Worm (Caenorhabditis elegans) whole organism, young adult: Measurements from ENCODE around the gene mlh-1.

Experiments used
- B0035.1 ChIP-seq: sonication (generic microtip); optimal IDR thresholded peaks from 2 replicates; lab custom pipeline; 2016; ENCODE audit warnings: missing genetic modification characterization, mild to moderate bottlenecking, missing compliant biosample characterization, missing genotype, missing genetic modification reagents
- C17E4.6 ChIP-seq: fragments of 200-800 bp; sonication (Bioruptor generic); IDR thresholded peaks from 2 replicates; pipeline ENCODE4 v1.3.6; 2022; ENCODE audit warnings: missing genetic modification reagents, missing genetic modification characterization, missing compliant biosample characterization
- F33H1.4 ChIP-seq: fragments of 200-800 bp; sonication (Bioruptor generic); IDR thresholded peaks from 2 replicates; pipeline ENCODE4 v1.3.6; 2022; ENCODE audit warnings: missing genetic modification reagents, missing genetic modification characterization, missing compliant biosample characterization
- F37B4.10 ChIP-seq: fragments of 200-800 bp; sonication (Bioruptor generic); IDR thresholded peaks from 2 replicates; pipeline ENCODE4 v1.3.6; 2022; ENCODE audit warnings: missing genetic modification characterization, missing compliant biosample characterization
- F39B2.1 ChIP-seq: fragments of 200-800 bp; sonication (Bioruptor generic); IDR thresholded peaks from 2 replicates; pipeline ENCODE4 v1.3.6; 2022; ENCODE audit warnings: missing genetic modification reagents, missing genetic modification characterization, missing compliant biosample characterization
- F49E8.2 ChIP-seq: sonication (generic microtip); optimal IDR thresholded peaks from 3 replicates; lab custom pipeline; 2017; ENCODE audit warnings: missing genetic modification characterization, mild to moderate bottlenecking, missing compliant biosample characterization, antibody characterized with exemption, moderate library complexity; ENCODE audit not compliant: insufficient read depth
- F52B5.7 ChIP-seq: sonication (generic microtip); optimal IDR thresholded peaks from 2 replicates; lab custom pipeline; 2016; ENCODE audit warnings: mild to moderate bottlenecking, missing genetic modification characterization, missing compliant biosample characterization
- K11D2.4 ChIP-seq: fragments of 200-800 bp; sonication (Bioruptor generic); IDR thresholded peaks from 2 replicates; pipeline ENCODE4 v1.3.6; 2022; ENCODE audit warnings: missing genetic modification reagents, missing genetic modification characterization, missing compliant biosample characterization
- Y53G8AR.9 ChIP-seq: fragments of 200-800 bp; sonication (Bioruptor generic); conservative IDR thresholded peaks from 2 replicates; pipeline ENCODE4 v1.3.6; 2022; ENCODE audit warnings: missing genetic modification reagents, missing genetic modification characterization, missing compliant biosample characterization
- Y67H2A.10 ChIP-seq: fragments of 200-800 bp; sonication (Bioruptor generic); conservative IDR thresholded peaks from 2 replicates; pipeline ENCODE4 v1.3.6; 2022; ENCODE audit warnings: missing genetic modification reagents, missing genetic modification characterization, missing compliant biosample characterization
- Y79H2A.3 ChIP-seq: fragments of 200-800 bp; sonication (Bioruptor generic); conservative IDR thresholded peaks from 2 replicates; pipeline ENCODE4 v1.3.6; 2022; ENCODE audit warnings: missing genetic modification reagents, missing genetic modification characterization, missing compliant biosample characterization
- Y95B8A.8 ChIP-seq: fragments of 200-800 bp; sonication (Bioruptor generic); IDR thresholded peaks from 2 replicates; pipeline ENCODE4 v1.3.6; 2022; ENCODE audit warnings: missing genetic modification reagents, missing genetic modification characterization, missing compliant biosample characterization
- aptf-2 ChIP-seq: fragments of 200-800 bp; sonication (Bioruptor generic); conservative IDR thresholded peaks from 2 replicates; pipeline ENCODE4 v1.3.6; 2022; ENCODE audit warnings: missing genetic modification reagents, missing genetic modification characterization, missing compliant biosample characterization
- atf-7 ChIP-seq: sonication (generic microtip); optimal IDR thresholded peaks from 2 replicates; lab custom pipeline; 2017; ENCODE audit warnings: mild to moderate bottlenecking, missing genetic modification characterization, missing compliant biosample characterization
- attf-3 ChIP-seq: fragments of 200-800 bp; sonication (Bioruptor generic); conservative IDR thresholded peaks from 2 replicates; pipeline ENCODE4 v1.3.6; 2022; ENCODE audit warnings: missing genetic modification reagents, missing genetic modification characterization, missing compliant biosample characterization
- attf-6 ChIP-seq: fragments of 200-800 bp; sonication (Bioruptor generic); IDR thresholded peaks from 2 replicates; pipeline ENCODE4 v1.3.6; 2022; ENCODE audit warnings: missing genetic modification reagents, missing genetic modification characterization, missing compliant biosample characterization
- bed-1 ChIP-seq: fragments of 200-800 bp; sonication (Bioruptor generic); IDR thresholded peaks from 2 replicates; pipeline ENCODE4 v1.3.6; 2022; ENCODE audit warnings: missing genetic modification reagents, missing genetic modification characterization, missing compliant biosample characterization
- bed-2 ChIP-seq: fragments of 200-800 bp; sonication (Bioruptor generic); IDR thresholded peaks from 2 replicates; pipeline ENCODE4 v1.3.6; 2022; ENCODE audit warnings: missing genetic modification reagents, missing genetic modification characterization, missing compliant biosample characterization
- cebp-2 ChIP-seq: fragments of 200-800 bp; sonication (Bioruptor generic); IDR thresholded peaks from 2 replicates; pipeline ENCODE4 v1.3.6; 2022; ENCODE audit warnings: missing genetic modification characterization, missing compliant biosample characterization
- ceh-40 ChIP-seq: fragments of 200-800 bp; sonication (Bioruptor generic); IDR thresholded peaks from 2 replicates; pipeline ENCODE4 v1.3.6; 2022; ENCODE audit warnings: missing genetic modification characterization, missing compliant biosample characterization
- ceh-79 ChIP-seq: sonication (generic microtip); optimal IDR thresholded peaks from 2 replicates; lab custom pipeline; 2017; ENCODE audit warnings: mild to moderate bottlenecking, missing genetic modification characterization, missing compliant biosample characterization
- egl-44 ChIP-seq: fragments of 200-800 bp; sonication (Bioruptor generic); IDR thresholded peaks from 2 replicates; pipeline ENCODE4 v1.3.6; 2022; ENCODE audit warnings: missing genetic modification reagents, missing genetic modification characterization, missing compliant biosample characterization
- gei-17 ChIP-seq: fragments of 200-800 bp; sonication (Bioruptor generic); optimal IDR thresholded peaks from 2 replicates; lab custom pipeline; 2018; ENCODE audit warnings: mild to moderate bottlenecking, missing genetic modification characterization, missing compliant biosample characterization
- hlh-12 ChIP-seq: sonication (generic microtip); optimal IDR thresholded peaks from 2 replicates; lab custom pipeline; 2016; ENCODE audit warnings: missing genetic modification characterization, missing compliant biosample characterization
- hlh-26 ChIP-seq: fragments of 200-800 bp; sonication (Bioruptor generic); conservative IDR thresholded peaks from 2 replicates; pipeline ENCODE4 v1.3.6; 2022; ENCODE audit warnings: missing genetic modification reagents, missing genetic modification characterization, missing compliant biosample characterization
- hmg-1.2 ChIP-seq: fragments of 200-800 bp; sonication (Bioruptor generic); IDR thresholded peaks from 2 replicates; pipeline ENCODE4 v1.3.6; 2022; ENCODE audit warnings: missing genetic modification reagents, missing genetic modification characterization, missing compliant biosample characterization
- hmg-20 ChIP-seq: fragments of 200-800 bp; sonication (Bioruptor generic); IDR thresholded peaks from 2 replicates; pipeline ENCODE4 v1.3.6; 2022; ENCODE audit warnings: missing genetic modification reagents, missing genetic modification characterization, missing compliant biosample characterization
- lin-35 ChIP-seq, 3 experiments: fragments of 150-350 bp in 2 of 3; sonication (generic microtip) in 1 of 3; optimal IDR thresholded peaks; 2 replicates each; lab custom pipeline; 2014 to 2018; ENCODE audit warnings: missing biosample characterization in 3 of 3, missing genetic modification characterization in 3 of 3, missing genetic modification reagents in 3 of 3
- lin-40 ChIP-seq: sonication (generic microtip); optimal IDR thresholded peaks from 2 replicates; lab custom pipeline; 2016; ENCODE audit warnings: missing genetic modification characterization, mild to moderate bottlenecking, missing compliant biosample characterization, missing genotype, missing genetic modification reagents
- madf-8 ChIP-seq: fragments of 200-800 bp; sonication (Bioruptor generic); conservative IDR thresholded peaks from 2 replicates; pipeline ENCODE4 v1.3.6; 2022; ENCODE audit warnings: missing genetic modification reagents, missing genetic modification characterization, missing compliant biosample characterization
- mcd-1 ChIP-seq: fragments of 200-800 bp; sonication (Bioruptor generic); IDR thresholded peaks from 2 replicates; pipeline ENCODE4 v1.3.6; 2022; ENCODE audit warnings: missing genetic modification reagents, missing genetic modification characterization, missing compliant biosample characterization
- mel-28 ChIP-seq: sonication (generic microtip); optimal IDR thresholded peaks from 2 replicates; lab custom pipeline; 2016; ENCODE audit warnings: borderline replicate concordance, mild to moderate bottlenecking, missing genetic modification characterization, missing compliant biosample characterization
- mxl-1 ChIP-seq: sonication (generic microtip); optimal IDR thresholded peaks from 2 replicates; lab custom pipeline; 2016; ENCODE audit warnings: missing genetic modification characterization, missing compliant biosample characterization
- nfya-1 ChIP-seq: sonication (generic microtip); optimal IDR thresholded peaks from 2 replicates; lab custom pipeline; 2017; ENCODE audit warnings: antibody characterized with exemption, missing compliant biosample characterization, missing genetic modification characterization, borderline replicate concordance; ENCODE audit not compliant: insufficient read depth
- rec-8 ChIP-seq, 2 experiments: sonication (generic microtip); optimal IDR thresholded peaks; 2 replicates each; lab custom pipeline; 2016; ENCODE audit warnings: mild to moderate bottlenecking in 2 of 2, missing genetic modification characterization in 2 of 2, missing genetic modification reagents in 2 of 2, missing genotype in 2 of 2, missing biosample characterization in 1 of 2, missing compliant biosample characterization in 1 of 2, moderate library complexity in 1 of 2
- sea-2 ChIP-seq: fragments of 200-800 bp; sonication (Bioruptor generic); IDR thresholded peaks from 2 replicates; pipeline ENCODE4 v1.3.6; 2022; ENCODE audit warnings: missing genetic modification characterization, missing compliant biosample characterization
- snpc-1.1 ChIP-seq: sonication (generic microtip); optimal IDR thresholded peaks from 2 replicates; lab custom pipeline; 2017; ENCODE audit warnings: missing genetic modification characterization, mild to moderate bottlenecking, missing compliant biosample characterization, antibody characterized with exemption, moderate library complexity, missing genotype, missing genetic modification reagents; ENCODE audit not compliant: insufficient read depth
- somi-1 ChIP-seq: fragments of 200-800 bp; sonication (Bioruptor generic); optimal IDR thresholded peaks from 2 replicates; lab custom pipeline; 2018; ENCODE audit warnings: mild to moderate bottlenecking, missing genetic modification characterization, missing compliant biosample characterization
- sptf-2 ChIP-seq: fragments of 200-800 bp; sonication (Bioruptor generic); optimal IDR thresholded peaks from 2 replicates; lab custom pipeline; 2018; ENCODE audit warnings: mild to moderate bottlenecking, missing genetic modification characterization, missing compliant biosample characterization
- tbp1 ChIP-seq: fragments of 200-800 bp; sonication (Bioruptor generic); optimal IDR thresholded peaks from 2 replicates; lab custom pipeline; 2018; ENCODE audit warnings: mild to moderate bottlenecking, missing genetic modification characterization, missing compliant biosample characterization
- unc-62 ChIP-seq: fragments of 150-350 bp; optimal IDR thresholded peaks from 2 replicates; lab custom pipeline; 2014; ENCODE audit warnings: missing biosample characterization, missing genetic modification reagents, missing genetic modification characterization
- zim-3 ChIP-seq: sonication (generic microtip); optimal IDR thresholded peaks from 2 replicates; lab custom pipeline; 2017; ENCODE audit warnings: mild to moderate bottlenecking, missing genetic modification characterization, moderate library complexity, missing compliant biosample characterization
- ztf-18 ChIP-seq: sonication (generic microtip); optimal IDR thresholded peaks from 2 replicates; lab custom pipeline; 2016; ENCODE audit warnings: missing genotype, mild to moderate bottlenecking, missing genetic modification characterization, missing compliant biosample characterization
- ztf-26 ChIP-seq: sonication (generic microtip); optimal IDR thresholded peaks from 2 replicates; lab custom pipeline; 2017; ENCODE audit warnings: missing genetic modification characterization, missing compliant biosample characterization
- ztf-3 ChIP-seq: fragments of 200-800 bp; sonication (Bioruptor generic); optimal IDR thresholded peaks from 2 replicates; lab custom pipeline; 2018; ENCODE audit warnings: mild to moderate bottlenecking, missing genetic modification characterization, missing compliant biosample characterization
- ztf-6 ChIP-seq: fragments of 200-800 bp; sonication (Bioruptor generic); IDR thresholded peaks from 2 replicates; pipeline ENCODE4 v1.3.6; 2022; ENCODE audit warnings: missing genetic modification reagents, missing genetic modification characterization, missing compliant biosample characterization

Gene mlh-1

DNA sequence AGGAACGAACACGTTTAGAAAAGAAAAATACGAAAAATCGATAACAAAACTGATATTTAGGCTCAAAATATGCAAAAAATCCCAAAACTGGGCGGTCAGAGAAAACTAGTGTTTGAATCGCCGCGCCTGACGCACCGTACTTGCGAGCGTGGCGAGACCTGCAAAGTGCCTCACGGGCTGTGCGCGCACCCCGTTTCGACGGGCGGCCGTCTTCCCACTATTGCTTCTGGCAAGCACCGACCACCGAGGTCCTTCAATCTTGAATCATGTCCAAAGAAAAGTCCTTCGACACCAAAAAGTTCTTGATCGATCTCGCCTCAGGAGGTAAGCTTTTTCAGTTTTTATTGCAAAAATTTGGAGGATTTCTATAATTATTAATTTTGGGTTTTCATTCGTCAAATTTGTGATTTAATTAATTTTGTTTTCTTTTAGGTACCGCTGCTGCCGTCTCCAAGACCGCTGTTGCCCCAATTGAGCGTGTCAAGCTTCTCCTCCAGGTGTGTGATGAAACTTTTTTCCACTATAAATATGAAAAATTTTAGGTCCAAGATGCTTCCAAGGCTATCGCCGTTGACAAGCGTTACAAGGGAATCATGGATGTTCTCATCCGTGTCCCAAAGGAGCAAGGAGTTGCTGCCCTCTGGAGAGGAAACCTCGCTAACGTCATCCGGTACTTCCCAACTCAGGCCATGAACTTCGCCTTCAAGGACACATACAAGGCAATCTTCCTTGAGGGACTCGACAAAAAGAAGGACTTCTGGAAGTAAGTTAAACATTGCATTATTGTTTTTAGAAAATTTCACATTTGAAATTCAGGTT is 51.2 kb downstream of the mlh-1 start, which contains the start of gene ant-1.1 (continued):
- TF ChIP-seq Y53G8AR.9 (GFP tag; lab: Robert Waterston, UW) (peak; percentile 95), ztf-3 (GFP tag; lab: Kevin White, UChicago) (no peak), hlh-12 (tag; lab: Kevin White, UChicago) (no peak), F33H1.4 (GFP tag; lab: Robert Waterston, UW) (peak; percentile 99), bed-1 (GFP tag; lab: Robert Waterston, UW) (no peak), cebp-2 (GFP tag; lab: Robert Waterston, UW) (no peak), atf-7 (tag; lab: Kevin White, UChicago) (peak; percentile 81), egl-44 (GFP tag; lab: Robert Waterston, UW) (no peak), sea-2 (GFP tag; lab: Robert Waterston, UW) (no peak), attf-6 (no peak), ceh-40 (GFP tag; lab: Robert Waterston, UW) (no peak), B0035.1 (peak; percentile 1), Y95B8A.8 (GFP tag; lab: Robert Waterston, UW) (peak; percentile 69), mcd-1 (peak; percentile 94), Y79H2A.3 (GFP tag; lab: Robert Waterston, UW) (no peak), aptf-2 (GFP tag; lab: Robert Waterston, UW) (peak; percentile 82), somi-1 (peak; percentile 35), gei-17 (peak; percentile 45), mxl-1 (no peak), rec-8 (tag; optimal IDR thresholded peaks at IDR 0.05; lab: Kevin White, UChicago) (no peak), attf-3 (GFP tag; lab: Robert Waterston, UW) (peak; percentile 53; the same call in 1 of the 2 replicates), lin-40 (tag; lab: Kevin White, UChicago) (peak; percentile 91), mel-28 (peak; percentile 38), sptf-2 (GFP tag; lab: Kevin White, UChicago) (peak; percentile 22), K11D2.4 (GFP tag; lab: Robert Waterston, UW) (peak; percentile 83), ztf-18 (tag; lab: Kevin White, UChicago) (peak; percentile 87), bed-2 (no peak), C17E4.6 (GFP tag; lab: Robert Waterston, UW) (peak; percentile 79; the same call in 1 of the 2 replicates), nfya-1 (tag; lab: Kevin White, UChicago) (no peak), hmg-20 (GFP tag; lab: Robert Waterston, UW) (peak; percentile 68), F39B2.1 (peak; percentile 73; the same call in 1 of the 2 replicates), hlh-26 (no peak), zim-3 (tag; lab: Kevin White, UChicago) (no peak), F37B4.10 (no peak), ztf-26 (tag; lab: Kevin White, UChicago) (peak; percentile 85), lin-35 (GFP tag; optimal IDR thresholded peaks at IDR 0.05; lab: Kevin White, UChicago) (peak; percentile 13 to 96 (median 66)), madf-8 (GFP tag; lab: Robert Waterston, UW) (peak; percentile 29; the same call in 1 of the 2 replicates), ceh-79 (tag; lab: Kevin White, UChicago) (peak; percentile 19), tbp1 (GFP tag; lab: Kevin White, UChicago) (peak; percentile 69), ztf-6 (GFP tag; lab: Robert Waterston, UW) (0 out of 2 replicates have a peak, but pooled peaks have one; percentile 38), F52B5.7 (tag; lab: Kevin White, UChicago) (no peak), snpc-1.1 (tag; lab: Kevin White, UChicago) (no peak), hmg-1.2 (GFP tag; lab: Robert Waterston, UW) (peak; percentile 75), Y67H2A.10 (peak; percentile 84), unc-62 (GFP tag; lab: Kevin White, UChicago) (no peak), F49E8.2 (tag; lab: Kevin White, UChicago) (peak; percentile 10)
